Worm (Caenorhabditis elegans) whole organism, young adult: ENCODE results near the gene F47G9.4.
"Not testable (repeated sequence)": the region's sequence is repeated elsewhere in the genome, so short reads cannot be mapped to it uniquely, and the experiment has no call there.

ENCODE experiments used
- B0019.2 ChIP-seq: fragments of 200-800 bp; sonication (Bioruptor generic); conservative IDR thresholded peaks from 2 replicates; pipeline ENCODE4 v1.3.6; 2022; ENCODE audit warnings: missing genetic modification reagents, missing genetic modification characterization, missing compliant biosample characterization
- D2030.7 ChIP-seq: fragments of 200-800 bp; sonication (Bioruptor generic); IDR thresholded peaks from 2 replicates; pipeline ENCODE4 v1.3.6; 2022; ENCODE audit warnings: missing genetic modification reagents, missing genetic modification characterization, missing compliant biosample characterization
- F33H1.4 ChIP-seq: fragments of 200-800 bp; sonication (Bioruptor generic); IDR thresholded peaks from 2 replicates; pipeline ENCODE4 v1.3.6; 2022; ENCODE audit warnings: missing genetic modification reagents, missing genetic modification characterization, missing compliant biosample characterization
- F37B4.10 ChIP-seq: fragments of 200-800 bp; sonication (Bioruptor generic); IDR thresholded peaks from 2 replicates; pipeline ENCODE4 v1.3.6; 2022; ENCODE audit warnings: missing genetic modification characterization, missing compliant biosample characterization
- F39B2.1 ChIP-seq: fragments of 200-800 bp; sonication (Bioruptor generic); IDR thresholded peaks from 2 replicates; pipeline ENCODE4 v1.3.6; 2022; ENCODE audit warnings: missing genetic modification reagents, missing genetic modification characterization, missing compliant biosample characterization
- F52B5.7 ChIP-seq: sonication (generic microtip); optimal IDR thresholded peaks from 2 replicates; lab custom pipeline; 2016; ENCODE audit warnings: mild to moderate bottlenecking, missing genetic modification characterization, missing compliant biosample characterization
- F55B11.4 ChIP-seq: sonication (generic microtip); optimal IDR thresholded peaks from 2 replicates; lab custom pipeline; 2016; ENCODE audit warnings: missing compliant biosample characterization, missing genetic modification characterization, borderline replicate concordance; ENCODE audit not compliant: insufficient read depth
- K11D2.4 ChIP-seq: fragments of 200-800 bp; sonication (Bioruptor generic); IDR thresholded peaks from 2 replicates; pipeline ENCODE4 v1.3.6; 2022; ENCODE audit warnings: missing genetic modification reagents, missing genetic modification characterization, missing compliant biosample characterization
- K12H6.12 ChIP-seq: fragments of 200-800 bp; sonication (Bioruptor generic); optimal IDR thresholded peaks from 2 replicates; lab custom pipeline; 2018; ENCODE audit warnings: mild to moderate bottlenecking, missing genetic modification characterization, missing compliant biosample characterization
- T26A5.8 ChIP-seq: sonication (generic microtip); optimal IDR thresholded peaks from 2 replicates; lab custom pipeline; 2016; ENCODE audit warnings: missing genetic modification characterization, missing compliant biosample characterization
- Y95B8A.8 ChIP-seq: fragments of 200-800 bp; sonication (Bioruptor generic); IDR thresholded peaks from 2 replicates; pipeline ENCODE4 v1.3.6; 2022; ENCODE audit warnings: missing genetic modification reagents, missing genetic modification characterization, missing compliant biosample characterization
- attf-6 ChIP-seq: fragments of 200-800 bp; sonication (Bioruptor generic); IDR thresholded peaks from 2 replicates; pipeline ENCODE4 v1.3.6; 2022; ENCODE audit warnings: missing genetic modification reagents, missing genetic modification characterization, missing compliant biosample characterization
- ceh-40 ChIP-seq: fragments of 200-800 bp; sonication (Bioruptor generic); IDR thresholded peaks from 2 replicates; pipeline ENCODE4 v1.3.6; 2022; ENCODE audit warnings: missing genetic modification characterization, missing compliant biosample characterization
- ceh-91 ChIP-seq: fragments of 200-800 bp; sonication (Bioruptor generic); IDR thresholded peaks from 2 replicates; pipeline ENCODE4 v1.3.6; 2022; ENCODE audit warnings: missing genetic modification reagents, missing genetic modification characterization, missing compliant biosample characterization
- chd-7 ChIP-seq: sonication (generic microtip); optimal IDR thresholded peaks from 2 replicates; lab custom pipeline; 2016; ENCODE audit warnings: mild to moderate bottlenecking, missing genetic modification characterization, moderate library complexity, missing compliant biosample characterization
- dox-1 ChIP-seq: fragments of 200-800 bp; sonication (Bioruptor generic); IDR thresholded peaks from 2 replicates; pipeline ENCODE4 v1.3.6; 2022; ENCODE audit warnings: missing genetic modification reagents, missing genetic modification characterization, missing compliant biosample characterization
- efl-1 ChIP-seq: fragments of 150-350 bp; optimal IDR thresholded peaks from 2 replicates; lab custom pipeline; 2014; ENCODE audit warnings: missing biosample characterization, missing genetic modification reagents, missing genetic modification characterization
- ekl-4 ChIP-seq: fragments of 200-800 bp; sonication (Bioruptor generic); IDR thresholded peaks from 2 replicates; pipeline ENCODE4 v1.3.6; 2022; ENCODE audit warnings: missing genetic modification reagents, missing genetic modification characterization, missing compliant biosample characterization
- gei-17 ChIP-seq: fragments of 200-800 bp; sonication (Bioruptor generic); optimal IDR thresholded peaks from 2 replicates; lab custom pipeline; 2018; ENCODE audit warnings: mild to moderate bottlenecking, missing genetic modification characterization, missing compliant biosample characterization
- him-1 ChIP-seq: sonication (generic microtip); optimal IDR thresholded peaks from 2 replicates; lab custom pipeline; 2016; ENCODE audit warnings: missing genotype, missing genetic modification reagents, missing genetic modification characterization, missing compliant biosample characterization
- hmg-20 ChIP-seq: fragments of 200-800 bp; sonication (Bioruptor generic); IDR thresholded peaks from 2 replicates; pipeline ENCODE4 v1.3.6; 2022; ENCODE audit warnings: missing genetic modification reagents, missing genetic modification characterization, missing compliant biosample characterization
- madf-3 ChIP-seq: fragments of 200-800 bp; sonication (Bioruptor generic); IDR thresholded peaks from 2 replicates; pipeline ENCODE4 v1.3.6; 2022; ENCODE audit warnings: missing genetic modification reagents, missing genetic modification characterization, missing compliant biosample characterization
- madf-6 ChIP-seq: fragments of 200-800 bp; sonication (Bioruptor generic); IDR thresholded peaks from 2 replicates; pipeline ENCODE4 v1.3.6; 2022; ENCODE audit warnings: missing genetic modification reagents, missing genetic modification characterization, missing compliant biosample characterization
- mxl-1 ChIP-seq: sonication (generic microtip); optimal IDR thresholded peaks from 2 replicates; lab custom pipeline; 2016; ENCODE audit warnings: missing genetic modification characterization, missing compliant biosample characterization
- nfya-1 ChIP-seq: sonication (generic microtip); optimal IDR thresholded peaks from 2 replicates; lab custom pipeline; 2017; ENCODE audit warnings: antibody characterized with exemption, missing compliant biosample characterization, missing genetic modification characterization, borderline replicate concordance; ENCODE audit not compliant: insufficient read depth
- nhr-27 ChIP-seq: fragments of 200-800 bp; sonication (Bioruptor generic); optimal IDR thresholded peaks from 2 replicates; lab custom pipeline; 2018; ENCODE audit warnings: mild to moderate bottlenecking, missing genetic modification characterization, moderate library complexity, missing compliant biosample characterization
- nhr-80 ChIP-seq: sonication (generic microtip); optimal IDR thresholded peaks from 2 replicates; lab custom pipeline; 2016; ENCODE audit warnings: missing genetic modification characterization, missing compliant biosample characterization
- rec-8 ChIP-seq, 2 experiments: sonication (generic microtip); optimal IDR thresholded peaks; 2 replicates each; lab custom pipeline; 2016; ENCODE audit warnings: mild to moderate bottlenecking in 2 of 2, missing genetic modification characterization in 2 of 2, missing genetic modification reagents in 2 of 2, missing genotype in 2 of 2, missing biosample characterization in 1 of 2, missing compliant biosample characterization in 1 of 2, moderate library complexity in 1 of 2
- repo-1 ChIP-seq: sonication (generic microtip); optimal IDR thresholded peaks from 2 replicates; lab custom pipeline; 2017; ENCODE audit warnings: mild to moderate bottlenecking, missing genetic modification characterization, missing compliant biosample characterization
- sea-2 ChIP-seq: fragments of 200-800 bp; sonication (Bioruptor generic); IDR thresholded peaks from 2 replicates; pipeline ENCODE4 v1.3.6; 2022; ENCODE audit warnings: missing genetic modification characterization, missing compliant biosample characterization
- snpc-1.1 ChIP-seq: sonication (generic microtip); optimal IDR thresholded peaks from 2 replicates; lab custom pipeline; 2017; ENCODE audit warnings: missing genetic modification characterization, mild to moderate bottlenecking, missing compliant biosample characterization, antibody characterized with exemption, moderate library complexity, missing genotype, missing genetic modification reagents; ENCODE audit not compliant: insufficient read depth
- snpc-1.3 ChIP-seq: sonication (generic microtip); optimal IDR thresholded peaks from 2 replicates; lab custom pipeline; 2017; ENCODE audit warnings: missing genetic modification characterization, mild to moderate bottlenecking, missing compliant biosample characterization, antibody characterized with exemption, moderate library complexity, missing genotype, missing genetic modification reagents; ENCODE audit not compliant: insufficient read depth
- snpc-3.4 ChIP-seq: sonication (generic microtip); optimal IDR thresholded peaks from 2 replicates; lab custom pipeline; 2017; ENCODE audit warnings: missing genetic modification characterization, mild to moderate bottlenecking, missing compliant biosample characterization, antibody characterized with exemption, moderate library complexity, missing genotype, missing genetic modification reagents
- snpc-4 ChIP-seq, 5 experiments: fragments of 150-350 bp in 1 of 5; sonication (generic microtip) in 4 of 5; optimal IDR thresholded peaks; 2 replicates each; lab custom pipeline; 2014 to 2018; ENCODE audit warnings: missing genetic modification characterization in 5 of 5, missing biosample characterization in 3 of 5, antibody characterized with exemption in 2 of 5, mild to moderate bottlenecking in 2 of 5, missing compliant biosample characterization in 2 of 5, missing genotype in 2 of 5, moderate library complexity in 2 of 5, missing genetic modification reagents in 1 of 5
- zim-3 ChIP-seq: sonication (generic microtip); optimal IDR thresholded peaks from 2 replicates; lab custom pipeline; 2017; ENCODE audit warnings: mild to moderate bottlenecking, missing genetic modification characterization, moderate library complexity, missing compliant biosample characterization
- ztf-18 ChIP-seq: sonication (generic microtip); optimal IDR thresholded peaks from 2 replicates; lab custom pipeline; 2016; ENCODE audit warnings: missing genotype, mild to moderate bottlenecking, missing genetic modification characterization, missing compliant biosample characterization
- ztf-25 ChIP-seq: fragments of 200-800 bp; sonication (Bioruptor generic); IDR thresholded peaks from 2 replicates; pipeline ENCODE4 v1.3.6; 2022; ENCODE audit warnings: missing genetic modification reagents, missing genetic modification characterization, missing compliant biosample characterization
- ztf-26 ChIP-seq: sonication (generic microtip); optimal IDR thresholded peaks from 2 replicates; lab custom pipeline; 2017; ENCODE audit warnings: missing genetic modification characterization, missing compliant biosample characterization
- ztf-28 ChIP-seq: fragments of 200-800 bp; sonication (Bioruptor generic); IDR thresholded peaks from 2 replicates; pipeline ENCODE4 v1.3.6; 2022; ENCODE audit warnings: missing genetic modification reagents, missing genetic modification characterization, missing compliant biosample characterization
- ztf-3 ChIP-seq: fragments of 200-800 bp; sonication (Bioruptor generic); optimal IDR thresholded peaks from 2 replicates; lab custom pipeline; 2018; ENCODE audit warnings: mild to moderate bottlenecking, missing genetic modification characterization, missing compliant biosample characterization
- ztf-6 ChIP-seq: fragments of 200-800 bp; sonication (Bioruptor generic); IDR thresholded peaks from 2 replicates; pipeline ENCODE4 v1.3.6; 2022; ENCODE audit warnings: missing genetic modification reagents, missing genetic modification characterization, missing compliant biosample characterization

F47G9.4 gene

DNA sequence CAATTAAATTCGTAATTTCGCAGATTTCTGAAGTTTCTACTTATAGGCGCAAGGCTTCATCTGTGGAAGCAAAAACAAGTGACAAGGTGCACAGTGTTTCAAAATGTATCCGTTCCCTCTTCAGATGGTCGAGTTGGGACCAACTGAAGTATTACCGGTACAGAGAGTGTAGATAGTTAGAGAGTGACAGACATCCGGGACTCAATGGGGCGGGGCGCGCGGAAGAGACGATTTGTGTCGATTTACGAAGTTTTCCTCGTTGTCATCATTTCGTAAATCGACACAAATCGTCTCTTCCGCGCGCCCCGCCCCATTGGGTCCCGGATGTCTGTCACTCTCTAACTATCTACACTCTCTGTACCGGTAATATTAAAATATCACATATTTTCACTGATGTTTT lies 35.5 kb downstream of the F47G9.4 start, which contains the start of gene C03E10.3:
C03E10.3 (plus strand) TSS at position 301 of the 400 bp plus-strand sequence.
- not testable (repeated sequence) for TF ChIP-seq T26A5.8; F52B5.7 (tag; lab: Kevin White, UChicago); ztf-18 (tag; lab: Kevin White, UChicago)

DNA sequence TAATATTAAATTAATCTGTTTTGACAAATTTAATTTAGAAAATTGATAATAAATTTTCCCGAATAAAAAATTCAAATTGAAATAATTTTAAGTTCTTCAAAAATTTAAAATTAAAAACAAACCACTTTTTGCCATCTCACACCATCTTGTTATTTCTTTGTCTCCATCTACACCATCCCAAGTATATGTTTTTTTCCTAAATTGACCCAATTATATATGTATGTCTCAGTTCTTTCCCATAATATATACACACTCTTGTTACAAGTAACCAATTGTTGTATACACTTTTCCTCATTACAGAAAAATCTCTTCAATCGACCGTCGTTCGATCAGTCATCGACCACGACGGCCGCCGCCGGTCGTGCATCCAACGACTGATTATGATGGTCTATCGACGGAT lies 39.3 kb downstream of the F47G9.4 start, which contains the start of gene gly-20:
gly-20 (plus strand) TSS at position 301 of the 400 bp plus-strand sequence.
- TF ChIP-seq dox-1 (GFP tag; lab: Robert Waterston, UW) (no peak), nfya-1 (tag; lab: Kevin White, UChicago) (no peak), mxl-1 (no peak), K11D2.4 (GFP tag; lab: Robert Waterston, UW) (no peak), madf-3 (GFP tag; lab: Robert Waterston, UW) (no peak), snpc-3.4 (tag; lab: Kevin White, UChicago) (no peak), ztf-26 (tag; lab: Kevin White, UChicago) (no peak), F39B2.1 (GFP tag; lab: Robert Waterston, UW) (no peak), ceh-40 (no peak), Y95B8A.8 (no peak), F33H1.4 (no peak), sea-2 (GFP tag; lab: Robert Waterston, UW) (no peak), zim-3 (no peak), F37B4.10 (GFP tag; lab: Robert Waterston, UW) (no peak), F55B11.4 (tag; lab: Kevin White, UChicago) (no peak), gei-17 (no peak), ztf-28 (no peak), efl-1 (no peak), ztf-3 (GFP tag; lab: Kevin White, UChicago) (no peak)

DNA sequence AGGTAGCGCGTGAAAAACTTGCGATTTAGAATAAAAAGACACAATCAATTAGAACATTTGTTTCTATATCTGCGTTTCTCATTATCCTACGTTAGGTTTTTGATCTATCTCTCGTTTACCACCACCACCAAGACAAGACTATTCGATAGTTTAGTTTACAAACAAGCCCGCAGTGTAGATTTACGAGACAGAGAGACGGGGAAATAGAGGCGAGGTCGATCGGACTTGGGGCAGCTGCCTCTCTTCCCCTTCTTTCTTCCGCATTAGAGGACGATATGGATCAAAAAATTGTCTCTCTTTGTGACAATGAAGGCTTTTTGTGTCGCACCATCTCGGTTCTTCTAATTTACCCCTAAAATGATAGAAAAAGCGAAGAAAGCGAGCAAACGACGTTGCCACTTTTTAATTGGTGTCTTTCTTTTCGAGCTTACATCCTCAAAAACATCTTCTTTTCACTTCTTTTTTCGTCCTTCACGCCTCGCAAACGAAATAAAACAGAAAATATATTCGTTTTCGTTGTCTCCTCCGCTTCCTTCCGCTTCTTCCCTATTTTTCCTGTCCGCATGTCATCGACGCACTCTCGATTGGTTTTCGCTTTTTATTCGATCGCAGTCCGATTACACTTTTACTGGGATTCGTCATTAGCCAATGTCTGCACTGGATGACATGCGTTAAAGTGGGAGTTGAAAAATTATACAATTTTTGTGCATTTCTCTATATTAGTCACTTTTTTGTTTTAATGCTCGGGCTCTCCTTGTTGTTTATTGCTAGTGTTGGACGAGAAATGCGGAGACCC lies 40.0 kb downstream of the F47G9.4 start:
- TF ChIP-seq D2030.7 (GFP tag; lab: Robert Waterston, UW) (no peak), nhr-80 (no peak), B0019.2 (GFP tag; lab: Robert Waterston, UW) (no peak), rec-8 (tag; optimal IDR thresholded peaks at IDR 0.05; lab: Kevin White, UChicago) (no peak), hmg-20 (GFP tag; lab: Robert Waterston, UW) (no peak), snpc-3.4 (tag; lab: Kevin White, UChicago) (no peak), nhr-27 (tag; lab: Kevin White, UChicago) (no peak), attf-6 (GFP tag; lab: Robert Waterston, UW) (no peak), repo-1 (tag; lab: Kevin White, UChicago) (no peak), ekl-4 (GFP tag; lab: Robert Waterston, UW) (no peak), chd-7 (tag; lab: Kevin White, UChicago) (no peak), ztf-25 (GFP tag; lab: Robert Waterston, UW) (no peak)

DNA sequence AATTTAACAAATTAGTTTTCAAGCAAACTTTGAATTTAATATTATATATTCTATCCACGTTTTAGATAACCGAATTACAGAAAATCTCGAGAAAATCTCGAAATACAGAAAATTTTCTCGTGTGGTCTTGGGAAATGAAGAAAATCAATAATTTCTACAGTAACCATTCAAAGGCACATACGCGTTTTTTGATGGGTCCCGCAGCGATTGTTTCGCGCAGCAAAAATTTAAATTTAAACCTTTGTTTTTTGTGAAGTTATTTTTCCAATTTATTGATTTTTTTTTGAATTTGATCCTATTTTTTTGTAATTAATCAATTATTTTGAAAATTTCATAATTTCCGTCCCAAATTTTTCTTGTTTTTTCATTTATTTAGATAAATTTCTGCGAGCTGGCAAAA lies 42.1 kb downstream of the F47G9.4 start:
- peak; percentile 22 for TF ChIP-seq efl-1
- peak; percentile 51; the same call in 1 of the 2 replicates for TF ChIP-seq D2030.7 (GFP tag; lab: Robert Waterston, UW)
- no peak for TF ChIP-seq zim-3
- peak; percentile 5 for TF ChIP-seq him-1 (tag; lab: Kevin White, UChicago)
- TF ChIP-seq ztf-6 (GFP tag; lab: Robert Waterston, UW) = no peak
- no peak for TF ChIP-seq ceh-40
- TF ChIP-seq snpc-1.3 = peak; percentile 40
- peak; percentile 95 for TF ChIP-seq madf-6 (GFP tag; lab: Robert Waterston, UW)
- TF ChIP-seq ceh-91 (GFP tag; lab: Robert Waterston, UW) = peak; percentile 45; the same call in 1 of the 2 replicates
- TF ChIP-seq snpc-4 (GFP tag; optimal IDR thresholded peaks at IDR 0.05; lab: Kevin White, UChicago) = no peak
- peak in 1 of 4 experiments; percentile 47 for TF ChIP-seq snpc-4 (tag; optimal IDR thresholded peaks at IDR 0.05; lab: Kevin White, UChicago)
- no peak for TF ChIP-seq K12H6.12
- peak; percentile 95 for TF ChIP-seq F33H1.4
- TF ChIP-seq snpc-3.4 (tag; lab: Kevin White, UChicago) = peak; percentile 72
- TF ChIP-seq snpc-1.1 (tag; lab: Kevin White, UChicago) = peak; percentile 1
